Worm (Caenorhabditis elegans) whole organism, late embryonic: ENCODE measurements around the gene hpo-30.

ENCODE experiments used
- C08G9.2 ChIP-seq: sonication (generic microtip); optimal IDR thresholded peaks from 2 replicates; lab custom pipeline; 2016; ENCODE audit warnings: mild to moderate bottlenecking, missing genetic modification characterization, moderate library complexity, missing compliant biosample characterization
- C38D4.7 ChIP-seq: fragments of 200-800 bp; sonication (Bioruptor generic); optimal IDR thresholded peaks from 2 replicates; lab custom pipeline; 2018; ENCODE audit warnings: mild to moderate bottlenecking, missing genetic modification characterization, moderate library complexity, missing compliant biosample characterization
- F13H6.1 ChIP-seq: sonication (generic microtip); optimal IDR thresholded peaks from 2 replicates; lab custom pipeline; 2016; ENCODE audit warnings: missing genetic modification characterization, missing compliant biosample characterization
- K02D7.2 ChIP-seq: sonication (generic microtip); optimal IDR thresholded peaks from 2 replicates; lab custom pipeline; 2017; ENCODE audit warnings: mild to moderate bottlenecking, missing genetic modification characterization, missing compliant biosample characterization
- K09A11.1 ChIP-seq: sonication (generic microtip); optimal IDR thresholded peaks from 2 replicates; lab custom pipeline; 2017; ENCODE audit warnings: antibody characterized with exemption, mild to moderate bottlenecking, missing genetic modification characterization, missing compliant biosample characterization; ENCODE audit not compliant: insufficient read depth
- T23F11.4 ChIP-seq: fragments of 200-800 bp; sonication (Bioruptor generic); optimal IDR thresholded peaks from 2 replicates; lab custom pipeline; 2018; ENCODE audit warnings: mild to moderate bottlenecking, missing genetic modification characterization, missing compliant biosample characterization
- Y22D7AL.16 ChIP-seq: sonication (generic microtip); optimal IDR thresholded peaks from 2 replicates; lab custom pipeline; 2016; ENCODE audit warnings: missing genetic modification characterization, missing compliant biosample characterization
- ceh-14 ChIP-seq: sonication (generic microtip); optimal IDR thresholded peaks from 2 replicates; lab custom pipeline; 2016; ENCODE audit warnings: missing genotype, missing genetic modification characterization, missing compliant biosample characterization
- ceh-18 ChIP-seq: sonication (generic microtip); optimal IDR thresholded peaks from 2 replicates; lab custom pipeline; 2016; ENCODE audit warnings: missing genetic modification characterization, missing compliant biosample characterization
- ceh-19 ChIP-seq: fragments of 200-800 bp; sonication (Bioruptor generic); optimal IDR thresholded peaks from 2 replicates; lab custom pipeline; 2018; ENCODE audit warnings: mild to moderate bottlenecking, missing genetic modification characterization, missing compliant biosample characterization
- ceh-22 ChIP-seq: sonication (generic microtip); optimal IDR thresholded peaks from 2 replicates; lab custom pipeline; 2017; ENCODE audit warnings: missing biosample characterization, missing genetic modification characterization
- ceh-24 ChIP-seq: sonication (generic microtip); optimal IDR thresholded peaks from 2 replicates; lab custom pipeline; 2016; ENCODE audit warnings: mild to moderate bottlenecking, missing genetic modification characterization, missing compliant biosample characterization
- ceh-9 ChIP-seq: sonication (generic microtip); optimal IDR thresholded peaks from 2 replicates; lab custom pipeline; 2016; ENCODE audit warnings: mild to moderate bottlenecking, missing genetic modification characterization, inconsistent platforms, missing compliant biosample characterization
- che-1 ChIP-seq: sonication (generic microtip); optimal IDR thresholded peaks from 2 replicates; lab custom pipeline; 2016; ENCODE audit warnings: mild to moderate bottlenecking, missing genetic modification characterization, missing compliant biosample characterization
- elt-2 ChIP-seq: sonication (generic microtip); optimal IDR thresholded peaks from 2 replicates; lab custom pipeline; 2016; ENCODE audit warnings: missing genetic modification reagents, missing genetic modification characterization, missing compliant biosample characterization
- ets-4 ChIP-seq: sonication (generic microtip); optimal IDR thresholded peaks from 2 replicates; lab custom pipeline; 2016; ENCODE audit warnings: missing genetic modification characterization, missing compliant biosample characterization
- fkh-10 ChIP-seq: fragments of 150-350 bp; optimal IDR thresholded peaks from 2 replicates; lab custom pipeline; 2014; ENCODE audit warnings: missing biosample characterization, missing genetic modification reagents, missing genetic modification characterization
- gmeb-2 ChIP-seq: sonication (generic microtip); optimal IDR thresholded peaks from 2 replicates; lab custom pipeline; 2016; ENCODE audit warnings: missing genetic modification characterization, inconsistent platforms, missing compliant biosample characterization
- hlh-30 ChIP-seq: sonication (generic microtip); optimal IDR thresholded peaks from 2 replicates; lab custom pipeline; 2017; ENCODE audit warnings: antibody characterized with exemption, missing genetic modification characterization, missing compliant biosample characterization; ENCODE audit not compliant: insufficient read depth
- hlh-8 ChIP-seq: sonication (generic microtip); optimal IDR thresholded peaks from 2 replicates; lab custom pipeline; 2016; ENCODE audit warnings: missing genotype, missing genetic modification characterization, missing compliant biosample characterization
- lim-6 ChIP-seq: sonication (generic microtip); optimal IDR thresholded peaks from 2 replicates; lab custom pipeline; 2016; ENCODE audit warnings: missing genetic modification characterization, missing compliant biosample characterization
- lin-11 ChIP-seq: fragments of 200-800 bp; sonication (Bioruptor generic); optimal IDR thresholded peaks from 2 replicates; lab custom pipeline; 2018; ENCODE audit warnings: mild to moderate bottlenecking, missing genetic modification characterization, missing compliant biosample characterization
- mec-3 ChIP-seq: sonication (generic microtip); optimal IDR thresholded peaks from 2 replicates; lab custom pipeline; 2016; ENCODE audit warnings: borderline replicate concordance, missing genetic modification characterization, missing compliant biosample characterization
- nfya-1 ChIP-seq: sonication (generic microtip); optimal IDR thresholded peaks from 2 replicates; lab custom pipeline; 2017; ENCODE audit warnings: missing genetic modification characterization, mild to moderate bottlenecking, missing compliant biosample characterization, antibody characterized with exemption, moderate library complexity
- pat-9 ChIP-seq: fragments of 200-800 bp; sonication (Bioruptor generic); optimal IDR thresholded peaks from 2 replicates; lab custom pipeline; 2018; ENCODE audit warnings: mild to moderate bottlenecking, missing genetic modification characterization, moderate library complexity, missing compliant biosample characterization
- pax-1 ChIP-seq: fragments of 150-350 bp; optimal IDR thresholded peaks from 2 replicates; lab custom pipeline; 2014; ENCODE audit warnings: missing biosample characterization, missing genetic modification characterization
- pha-2 ChIP-seq: sonication (generic microtip); optimal IDR thresholded peaks from 2 replicates; lab custom pipeline; 2017; ENCODE audit warnings: mild to moderate bottlenecking, missing genetic modification characterization, missing compliant biosample characterization
- pqm-1 ChIP-seq: sonication (generic microtip); optimal IDR thresholded peaks from 2 replicates; lab custom pipeline; 2016; ENCODE audit warnings: missing genetic modification characterization, missing compliant biosample characterization
- ref-2 ChIP-seq: sonication (generic microtip); optimal IDR thresholded peaks from 2 replicates; lab custom pipeline; 2016; ENCODE audit warnings: missing genetic modification characterization, missing compliant biosample characterization
- rnt-1 ChIP-seq: sonication (generic microtip); optimal IDR thresholded peaks from 2 replicates; lab custom pipeline; 2016; ENCODE audit warnings: missing genetic modification characterization, missing compliant biosample characterization
- sdc-2 ChIP-seq: sonication (generic microtip); optimal IDR thresholded peaks from 2 replicates; lab custom pipeline; 2016; ENCODE audit warnings: missing genotype, missing genetic modification characterization, missing compliant biosample characterization
- sox-2 ChIP-seq: fragments of 200-800 bp; sonication (Bioruptor generic); IDR thresholded peaks from 2 replicates; pipeline ENCODE4 v1.3.6; 2022; ENCODE audit warnings: missing genetic modification reagents, missing genetic modification characterization, missing compliant biosample characterization
- tbx-2 ChIP-seq: sonication (generic microtip); optimal IDR thresholded peaks from 2 replicates; lab custom pipeline; 2016; ENCODE audit warnings: missing genetic modification characterization, missing compliant biosample characterization
- tbx-7 ChIP-seq: sonication (generic microtip); optimal IDR thresholded peaks from 2 replicates; lab custom pipeline; 2016; ENCODE audit warnings: missing genotype, missing genetic modification characterization, missing compliant biosample characterization
- unc-42 ChIP-seq: sonication (generic microtip); optimal IDR thresholded peaks from 2 replicates; lab custom pipeline; 2016; ENCODE audit warnings: missing genotype, missing genetic modification characterization, missing compliant biosample characterization

The hpo-30 gene

DNA sequence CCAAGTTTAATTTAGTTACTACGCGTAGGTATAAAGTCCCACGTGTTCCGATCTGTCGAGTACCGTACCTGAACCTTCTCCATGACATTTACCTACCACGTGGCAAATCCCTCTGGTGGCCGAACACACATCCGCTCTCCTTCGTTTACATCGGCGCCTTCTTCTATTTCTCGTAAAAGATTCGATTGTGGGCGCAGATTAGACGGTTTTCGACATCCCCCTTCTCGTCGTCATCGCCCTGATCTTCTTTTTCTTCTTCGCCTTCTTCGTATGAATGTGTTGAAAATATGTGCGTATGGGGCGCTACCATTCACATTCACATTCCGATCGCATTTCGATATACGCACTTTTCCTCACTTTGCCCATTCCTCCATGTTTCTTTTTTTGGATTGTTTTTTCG lies 13.4 kb downstream of the hpo-30 start:
- TF ChIP-seq rnt-1 (tag; lab: Kevin White, UChicago) (peak; percentile 14), lin-11 (tag; lab: Kevin White, UChicago) (no peak)

DNA sequence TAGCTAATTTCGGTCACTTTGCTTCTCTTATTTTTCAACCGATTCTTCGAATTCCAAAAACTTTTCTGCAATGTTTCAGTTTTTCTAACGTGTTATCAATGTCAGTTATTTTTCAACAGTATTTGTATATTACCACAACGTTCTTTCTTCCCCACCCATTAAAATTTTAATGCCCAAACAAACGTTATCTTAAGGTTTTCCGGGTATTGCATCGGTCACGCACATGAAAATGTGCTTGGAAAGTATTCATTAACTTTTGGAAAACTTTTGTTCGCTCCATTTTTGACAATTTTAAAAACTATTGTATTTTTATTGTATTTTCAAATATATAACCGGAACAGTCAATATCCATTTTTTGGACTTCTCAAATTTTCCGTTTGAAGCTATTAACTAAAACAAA lies 14.0 kb downstream of the hpo-30 start:
- TF ChIP-seq K02D7.2 (tag; lab: Kevin White, UChicago) (no peak), sdc-2 (tag; lab: Kevin White, UChicago) (no peak), F13H6.1 (tag; lab: Kevin White, UChicago) (no peak), ceh-9 (tag; lab: Kevin White, UChicago) (no peak), ceh-24 (tag; lab: Kevin White, UChicago) (no peak), ceh-14 (tag; lab: Kevin White, UChicago) (no peak), ceh-18 (tag; lab: Kevin White, UChicago) (no peak), che-1 (tag; lab: Kevin White, UChicago) (no peak), nfya-1 (no peak), C08G9.2 (tag; lab: Kevin White, UChicago) (no peak), pqm-1 (tag; lab: Kevin White, UChicago) (no peak), fkh-10 (GFP tag; lab: Kevin White, UChicago) (no peak), gmeb-2 (tag; lab: Kevin White, UChicago) (no peak), pat-9 (no peak), pha-2 (tag; lab: Kevin White, UChicago) (no peak), sox-2 (no peak)

DNA sequence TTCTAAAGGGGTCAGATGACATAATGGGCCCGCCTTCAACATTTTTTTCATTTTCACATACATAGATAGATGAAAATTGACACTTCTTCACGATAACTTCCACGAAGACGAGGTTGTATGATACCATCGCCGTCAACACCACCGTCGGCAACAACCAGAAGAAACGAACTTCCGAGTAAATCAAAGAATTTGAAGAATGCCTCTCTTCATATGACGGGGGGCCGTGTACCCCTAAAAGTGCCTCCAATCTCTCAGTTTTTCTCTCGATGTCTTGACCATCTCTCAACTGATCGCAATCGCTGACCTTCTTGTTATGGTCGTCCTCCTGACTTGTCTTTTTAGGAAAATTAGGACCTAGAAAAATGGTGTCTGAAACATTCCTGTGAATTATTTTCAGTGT lies 14.6 kb downstream of the hpo-30 start:
- TF ChIP-seq tbx-2 (tag; lab: Kevin White, UChicago) (no peak), ceh-19 (GFP tag; lab: Kevin White, UChicago) (no peak), hlh-30 (no peak), pax-1 (tag; lab: Kevin White, UChicago) (no peak), ceh-22 (tag; lab: Kevin White, UChicago) (no peak), ets-4 (no peak), mec-3 (tag; lab: Kevin White, UChicago) (no peak), Y22D7AL.16 (no peak)

DNA sequence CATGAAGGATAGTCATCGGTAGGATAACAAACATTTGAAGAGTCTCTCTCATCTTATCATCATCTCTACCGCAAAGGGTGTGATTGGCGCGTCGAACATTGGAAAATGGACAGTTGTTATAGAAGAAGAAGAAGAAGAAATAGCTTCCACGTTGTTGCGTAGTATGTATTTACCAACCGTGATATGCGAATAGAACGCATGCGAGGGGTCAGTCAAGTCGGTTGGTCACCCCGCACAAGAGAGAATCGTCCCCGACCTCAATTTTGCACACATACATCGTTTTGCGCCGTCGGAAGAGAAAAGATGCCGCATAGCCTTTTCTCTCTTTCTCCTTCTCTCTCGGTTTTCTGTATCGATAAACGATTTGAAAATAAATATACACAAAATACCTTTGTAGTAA lies 15.1 kb downstream of the hpo-30 start:
- TF ChIP-seq ceh-14 (tag; lab: Kevin White, UChicago) = no peak
- TF ChIP-seq C08G9.2 (tag; lab: Kevin White, UChicago) = no peak
- TF ChIP-seq C38D4.7 (GFP tag; lab: Kevin White, UChicago) = no peak
- TF ChIP-seq elt-2 (tag; lab: Kevin White, UChicago) = peak; percentile 15
- no peak for TF ChIP-seq ceh-22 (tag; lab: Kevin White, UChicago)
- TF ChIP-seq F13H6.1 (tag; lab: Kevin White, UChicago) = no peak
- no peak for TF ChIP-seq K09A11.1
- TF ChIP-seq ceh-19 (GFP tag; lab: Kevin White, UChicago) = no peak
- peak; percentile 12 for TF ChIP-seq nfya-1
- TF ChIP-seq lim-6 = no peak
- TF ChIP-seq pat-9 = no peak
- no peak for TF ChIP-seq T23F11.4
- TF ChIP-seq ref-2 (tag; lab: Kevin White, UChicago) = no peak

DNA sequence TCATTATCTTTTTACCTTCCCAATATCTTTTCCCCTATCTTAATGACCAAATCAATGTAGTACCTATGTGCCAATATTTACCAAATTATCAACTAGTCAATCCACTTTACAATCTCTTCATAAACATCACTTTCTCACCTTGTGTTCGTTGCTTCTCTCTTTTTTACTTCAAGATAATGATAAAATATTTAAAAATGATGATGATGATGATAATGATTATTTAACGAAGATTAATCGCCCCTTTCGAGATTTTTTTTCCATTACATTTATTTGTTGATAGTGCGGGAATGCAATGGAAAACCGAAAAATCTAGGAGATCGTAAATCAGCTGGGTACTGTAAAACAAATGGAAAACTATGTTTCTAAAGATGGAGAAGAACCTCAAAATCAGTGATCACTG lies 16.1 kb downstream of the hpo-30 start:
- TF ChIP-seq unc-42 (tag; lab: Kevin White, UChicago) (no peak), hlh-8 (tag; lab: Kevin White, UChicago) (no peak), pax-1 (tag; lab: Kevin White, UChicago) (no peak), elt-2 (tag; lab: Kevin White, UChicago) (peak; percentile 21), tbx-7 (tag; lab: Kevin White, UChicago) (no peak)
